Fruit fly (Drosophila melanogaster) whole organism, embryonic: ENCODE results near the gene Ppn.
A peak's percentile ranks its signal among the peaks of the same experiment; 100 is the strongest.

Experiments used
- CG10366 ChIP-seq: fragments of 200-800 bp; sonication (Bioruptor generic); IDR thresholded peaks from 2 replicates; pipeline ENCODE4 v1.3.6; 2022; ENCODE audit warnings: missing biosample characterization, missing genetic modification characterization
- CG11085 ChIP-seq: fragments of 200-800 bp; sonication (Bioruptor generic); IDR thresholded peaks from 2 replicates; pipeline ENCODE4 v1.3.6; 2022; ENCODE audit warnings: missing biosample characterization, missing genetic modification characterization
- CG11560 ChIP-seq: fragments of 200-800 bp; sonication (Bioruptor generic); IDR thresholded peaks from 3 replicates; pipeline ENCODE4 v1.3.6; 2022; ENCODE audit warnings: missing biosample characterization, missing genetic modification characterization
- CG11723 ChIP-seq: fragments of 200-800 bp; sonication (Bioruptor generic); optimal IDR thresholded peaks from 2 replicates; lab custom pipeline; 2017; ENCODE audit warnings: missing biosample characterization, mild to moderate bottlenecking, missing genetic modification characterization
- CG12155 ChIP-seq: fragments of 200-800 bp; sonication (Bioruptor generic); optimal IDR thresholded peaks from 3 replicates; lab custom pipeline; 2016; ENCODE audit warnings: missing biosample characterization, missing genetic modification characterization
- CG12769 ChIP-seq: fragments of 200-800 bp; sonication (Bioruptor generic); optimal IDR thresholded peaks from 2 replicates; lab custom pipeline; 2019; ENCODE audit warnings: missing biosample characterization, mild to moderate bottlenecking, missing genetic modification characterization, moderate library complexity
- CG14667 ChIP-seq: fragments of 200-800 bp; sonication (Bioruptor generic); IDR thresholded peaks from 2 replicates; pipeline ENCODE4 v1.3.6; 2022; ENCODE audit warnings: missing biosample characterization, missing genetic modification characterization
- CG14710 ChIP-seq: fragments of 200-800 bp; sonication (Bioruptor generic); optimal IDR thresholded peaks from 3 replicates; lab custom pipeline; 2019; ENCODE audit warnings: missing biosample characterization, mild to moderate bottlenecking, missing genetic modification characterization, moderate library complexity
- CG17328 ChIP-seq: fragments of 200-800 bp; sonication (Bioruptor generic); IDR thresholded peaks from 2 replicates; pipeline ENCODE4 v1.3.6; 2022; ENCODE audit warnings: missing biosample characterization, missing genetic modification characterization
- CG18599 ChIP-seq: fragments of 200-800 bp; sonication (Bioruptor generic); optimal IDR thresholded peaks from 3 replicates; lab custom pipeline; 2017; ENCODE audit warnings: missing biosample characterization, missing genetic modification characterization, mild to moderate bottlenecking, moderate library complexity, missing genetic modification reagents
- CG18764 ChIP-seq: fragments of 200-800 bp; sonication (Bioruptor generic); optimal IDR thresholded peaks from 3 replicates; lab custom pipeline; 2016; ENCODE audit warnings: missing biosample characterization, missing genetic modification characterization
- CG32532 ChIP-seq: fragments of 200-800 bp; sonication (Bioruptor generic); IDR thresholded peaks from 2 replicates; pipeline ENCODE4 v1.3.6; 2022; ENCODE audit warnings: missing biosample characterization, missing genetic modification characterization
- CG32767 ChIP-seq: fragments of 200-800 bp; sonication (Bioruptor generic); IDR thresholded peaks from 2 replicates; pipeline ENCODE4 v1.3.6; 2022; ENCODE audit warnings: missing biosample characterization, missing genetic modification characterization
- CG3407 ChIP-seq: fragments of 200-800 bp; sonication (Bioruptor generic); optimal IDR thresholded peaks from 2 replicates; lab custom pipeline; 2018; ENCODE audit warnings: missing biosample characterization, mild to moderate bottlenecking, missing genetic modification characterization
- CG34376 ChIP-seq: fragments of 200-800 bp; sonication (Bioruptor generic); optimal IDR thresholded peaks from 2 replicates; lab custom pipeline; 2018; ENCODE audit warnings: missing biosample characterization, mild to moderate bottlenecking, missing genetic modification characterization
- CG6813 ChIP-seq: fragments of 200-800 bp; sonication (Bioruptor generic); optimal IDR thresholded peaks from 2 replicates; lab custom pipeline; 2017; ENCODE audit warnings: missing biosample characterization, missing genetic modification characterization, mild to moderate bottlenecking, moderate library complexity, missing genetic modification reagents
- CG7786 ChIP-seq: fragments of 200-800 bp; sonication (Bioruptor generic); optimal IDR thresholded peaks from 2 replicates; lab custom pipeline; 2016; ENCODE audit warnings: missing biosample characterization, missing genetic modification characterization
- CG8290 ChIP-seq, 3 experiments: fragments of 200-800 bp; sonication (Bioruptor generic); optimal IDR thresholded peaks; 2 replicates each; lab custom pipeline; 2016 to 2019; ENCODE audit warnings: missing biosample characterization in 3 of 3, missing genetic modification characterization in 3 of 3, mild to moderate bottlenecking in 2 of 3, moderate library complexity in 1 of 3
- CHES-1-like ChIP-seq: fragments of 200-800 bp; sonication (Bioruptor generic); optimal IDR thresholded peaks from 2 replicates; lab custom pipeline; 2016; ENCODE audit warnings: missing biosample characterization, missing genetic modification characterization
- Dbx ChIP-seq: fragments of 200-800 bp; sonication (Bioruptor generic); IDR thresholded peaks from 3 replicates; pipeline ENCODE4 v1.3.6; 2022; ENCODE audit warnings: missing biosample characterization, missing genetic modification characterization
- Dp ChIP-seq: fragments of 200-800 bp; sonication (Bioruptor generic); optimal IDR thresholded peaks from 2 replicates; lab custom pipeline; 2018; ENCODE audit warnings: missing biosample characterization, mild to moderate bottlenecking, missing genetic modification characterization, moderate library complexity
- E2f1 ChIP-seq: fragments of 200-800 bp; sonication (Bioruptor generic); IDR thresholded peaks from 2 replicates; pipeline ENCODE4 v1.3.6; 2022; ENCODE audit warnings: missing biosample characterization, missing genetic modification characterization
- E2f2 ChIP-seq: fragments of 200-800 bp; sonication (Bioruptor generic); IDR thresholded peaks from 2 replicates; pipeline ENCODE4 v1.3.6; 2022; ENCODE audit warnings: missing biosample characterization, missing genetic modification characterization
- H15 ChIP-seq: fragments of 200-800 bp; sonication (Bioruptor generic); IDR thresholded peaks from 3 replicates; pipeline ENCODE4 v1.3.6; 2022; ENCODE audit warnings: missing biosample characterization, missing genetic modification characterization
- HmgZ ChIP-seq: fragments of 200-800 bp; sonication (Bioruptor generic); optimal IDR thresholded peaks from 2 replicates; lab custom pipeline; 2018; ENCODE audit warnings: missing biosample characterization, mild to moderate bottlenecking, missing genetic modification characterization
- Hr39 ChIP-seq: fragments of >200 bp; optimal IDR thresholded peaks from 2 replicates; lab custom pipeline; 2017
- Med ChIP-seq: fragments of 200-800 bp; sonication (Bioruptor generic); peaks from one replicate; lab custom pipeline; 2016; ENCODE audit warnings: missing biosample characterization, missing genetic modification characterization, mild to moderate bottlenecking, inconsistent platforms, moderate library complexity
- NFAT ChIP-seq: fragments of 200-800 bp; sonication (Bioruptor generic); IDR thresholded peaks from 2 replicates; pipeline ENCODE4 v1.3.6; 2022; ENCODE audit warnings: missing biosample characterization, missing genetic modification characterization
- Oaz ChIP-seq: fragments of 200-800 bp; sonication (Bioruptor generic); IDR thresholded peaks from 2 replicates; pipeline ENCODE4 v1.3.6; 2022; ENCODE audit warnings: missing biosample characterization, missing genetic modification characterization
- Poxn ChIP-seq: fragments of 200-800 bp; sonication (Bioruptor generic); IDR thresholded peaks from 2 replicates; pipeline ENCODE4 v1.3.6; 2022; ENCODE audit warnings: missing biosample characterization, missing genetic modification characterization
- Spps ChIP-seq: fragments of 200-800 bp; sonication (Bioruptor generic); optimal IDR thresholded peaks from 2 replicates; lab custom pipeline; 2018; ENCODE audit warnings: missing biosample characterization, mild to moderate bottlenecking, missing genetic modification characterization
- Ssrp ChIP-seq: fragments of 200-800 bp; sonication (Bioruptor generic); optimal IDR thresholded peaks from 2 replicates; lab custom pipeline; 2018; ENCODE audit warnings: missing biosample characterization, mild to moderate bottlenecking, missing genetic modification characterization, moderate library complexity
- bcd ChIP-seq: fragments of 200-800 bp; sonication (Bioruptor generic); optimal IDR thresholded peaks from 2 replicates; lab custom pipeline; 2017; ENCODE audit warnings: missing biosample characterization, mild to moderate bottlenecking, missing genetic modification characterization
- ci ChIP-seq: fragments of 200-800 bp; sonication (Bioruptor generic); IDR thresholded peaks from 3 replicates; pipeline ENCODE4 v1.3.6; 2022; ENCODE audit warnings: missing biosample characterization, missing genetic modification characterization
- dan ChIP-seq: fragments of 200-800 bp; sonication (Bioruptor generic); IDR thresholded peaks from 2 replicates; pipeline ENCODE4 v1.3.6; 2022; ENCODE audit warnings: missing biosample characterization, missing genetic modification characterization
- dmrt99B ChIP-seq: fragments of 200-800 bp; sonication (Bioruptor generic); optimal IDR thresholded peaks from 2 replicates; lab custom pipeline; 2018; ENCODE audit warnings: missing biosample characterization, mild to moderate bottlenecking, missing genetic modification characterization, moderate library complexity
- fd3F ChIP-seq: fragments of 200-800 bp; sonication (Bioruptor generic); optimal IDR thresholded peaks from 2 replicates; lab custom pipeline; 2018; ENCODE audit warnings: missing biosample characterization, mild to moderate bottlenecking, missing genetic modification characterization, moderate library complexity
- grau ChIP-seq: fragments of 200-800 bp; optimal IDR thresholded peaks from 3 replicates; lab custom pipeline; 2019; ENCODE audit warnings: missing biosample characterization, mild to moderate bottlenecking, missing genetic modification characterization, moderate library complexity
- hbn ChIP-seq: fragments of 200-800 bp; sonication (Bioruptor generic); IDR thresholded peaks from 2 replicates; pipeline ENCODE4 v1.3.6; 2022; ENCODE audit warnings: missing biosample characterization, missing genetic modification characterization; ENCODE audit not compliant: partially characterized antibody
- hth ChIP-seq: fragments of >200 bp; optimal IDR thresholded peaks from 2 replicates; lab custom pipeline; 2017; ENCODE audit warnings: inconsistent platforms
- lmd ChIP-seq: fragments of 200-800 bp; sonication (Bioruptor generic); IDR thresholded peaks from 2 replicates; pipeline ENCODE4 v1.3.6; 2022; ENCODE audit warnings: missing biosample characterization, missing genetic modification characterization
- lola ChIP-seq, 3 experiments: fragments of >200 bp in 2 of 3; fragments of 200-800 bp in 1 of 3; sonication (Bioruptor generic) in 1 of 3; optimal IDR thresholded peaks; 2 replicates each; lab custom pipeline; 2017 to 2019; ENCODE audit warnings: missing biosample characterization in 3 of 3, missing genetic modification characterization in 3 of 3, mild to moderate bottlenecking in 1 of 3, moderate library complexity in 1 of 3
- pfk ChIP-seq: fragments of 200-800 bp; sonication (Bioruptor generic); optimal IDR thresholded peaks from 2 replicates; lab custom pipeline; 2018; ENCODE audit warnings: missing biosample characterization, mild to moderate bottlenecking, missing genetic modification characterization, moderate library complexity
- row ChIP-seq: fragments of 200-800 bp; sonication (Bioruptor generic); IDR thresholded peaks from 3 replicates; pipeline ENCODE4 v1.3.6; 2022; ENCODE audit warnings: missing biosample characterization, missing genetic modification characterization
- sd ChIP-seq: fragments of 200-800 bp; sonication (Bioruptor generic); optimal IDR thresholded peaks from 3 replicates; lab custom pipeline; 2018; ENCODE audit warnings: missing biosample characterization, mild to moderate bottlenecking, missing genetic modification characterization, moderate library complexity
- slou ChIP-seq: fragments of 200-800 bp; sonication (Bioruptor generic); optimal IDR thresholded peaks from 3 replicates; lab custom pipeline; 2016; ENCODE audit warnings: missing biosample characterization, missing genetic modification characterization
- slp2 ChIP-seq: fragments of 200-800 bp; sonication (Bioruptor generic); optimal IDR thresholded peaks from 2 replicates; lab custom pipeline; 2016; ENCODE audit warnings: missing biosample characterization, missing genetic modification characterization
- sqz ChIP-seq: fragments of 200-800 bp; sonication (Bioruptor generic); optimal IDR thresholded peaks from 3 replicates; lab custom pipeline; 2018; ENCODE audit warnings: missing biosample characterization, mild to moderate bottlenecking, missing genetic modification characterization
- usp ChIP-seq: fragments of >200 bp; optimal IDR thresholded peaks from 2 replicates; lab custom pipeline; 2017; ENCODE audit warnings: missing biosample characterization, missing genetic modification characterization
- wdn ChIP-seq: fragments of 200-800 bp; sonication (Bioruptor generic); IDR thresholded peaks from 2 replicates; pipeline ENCODE4 v1.3.6; 2022; ENCODE audit warnings: missing biosample characterization, missing genetic modification characterization
- wor ChIP-seq: fragments of 200-800 bp; sonication (Bioruptor generic); IDR thresholded peaks from 2 replicates; pipeline ENCODE4 v1.3.6; 2022; ENCODE audit warnings: missing biosample characterization, missing genetic modification characterization
- zen ChIP-seq: fragments of 200-800 bp; sonication (Bioruptor generic); optimal IDR thresholded peaks from 3 replicates; lab custom pipeline; 2018; ENCODE audit warnings: missing biosample characterization, mild to moderate bottlenecking, missing genetic modification characterization, moderate library complexity

The Ppn gene

dm6 chr3R:28552249-28552648, 12.1 kb upstream of the Ppn start (continued):
- TF ChIP-seq pfk (GFP tag; lab: Kevin White, UChicago) (no peak), lmd (no peak; the same call in 1 of the 2 replicates), CG18599 (GFP tag; lab: Kevin White, UChicago) (peak; percentile 33), CG14667 (GFP tag; lab: Robert Waterston, UW) (no peak), Poxn (no peak), CG12769 (tag; lab: Kevin White, UChicago) (no peak), ci (peak; percentile 50; the same call in 1 of the 3 replicates), H15 (GFP tag; lab: Robert Waterston, UW) (no peak), CG3407 (peak; percentile 35), Hr39 (lab: Kevin White, UChicago) (no peak), CG32532 (GFP tag; lab: Robert Waterston, UW) (no peak), Oaz (GFP tag; lab: Robert Waterston, UW) (no peak), NFAT (GFP tag; lab: Robert Waterston, UW) (no peak), CHES-1-like (GFP tag; lab: Kevin White, UChicago) (no peak), wdn (GFP tag; lab: Robert Waterston, UW) (no peak), sqz (GFP tag; lab: Kevin White, UChicago) (no peak), usp (GFP tag; lab: Kevin White, UChicago) (no peak), CG11723 (GFP tag; lab: Kevin White, UChicago) (no peak), CG34376 (GFP tag; lab: Kevin White, UChicago) (no peak), Ssrp (tag; lab: Kevin White, UChicago) (no peak), Dp (GFP tag; lab: Kevin White, UChicago) (no peak), CG11560 (no peak), CG10366 (GFP tag; lab: Robert Waterston, UW) (no peak), dan (GFP tag; lab: Robert Waterston, UW) (no peak), Dbx (no peak), HmgZ (tag; lab: Kevin White, UChicago) (no peak), row (GFP tag; lab: Robert Waterston, UW) (no peak), Spps (tag; lab: Kevin White, UChicago) (no peak), bcd (GFP tag; lab: Kevin White, UChicago) (peak; percentile 6), CG11085 (GFP tag; lab: Robert Waterston, UW) (no peak), CG14710 (peak; percentile 8), wor (GFP tag; lab: Robert Waterston, UW) (no peak), CG12155 (no peak), slp2 (GFP tag; lab: Kevin White, UChicago) (no peak), sd (tag; lab: Kevin White, UChicago) (no peak), zen (tag; lab: Kevin White, UChicago) (no peak), fd3F (GFP tag; lab: Kevin White, UChicago) (no peak), hbn (GFP tag; lab: Robert Waterston, UW) (no peak), CG7786 (GFP tag; lab: Kevin White, UChicago) (no peak), lola (GFP tag; optimal IDR thresholded peaks at IDR 0.05; lab: Kevin White, UChicago) (peak in 1 of 3 experiments; percentile 2), CG6813 (GFP tag; lab: Kevin White, UChicago) (peak; percentile 44), CG17328 (GFP tag; lab: Robert Waterston, UW) (0 out of 2 replicates have a peak, but pooled peaks have one; percentile 25), hth (lab: Kevin White, UChicago) (no peak), CG18764 (GFP tag; lab: Kevin White, UChicago) (peak; percentile 25), CG32767 (no peak), Med (GFP tag; lab: Kevin White, UChicago) (peak; percentile 79), CG8290 (GFP tag; optimal IDR thresholded peaks at IDR 0.05; lab: Kevin White, UChicago) (no peak), CG8290 (tag; optimal IDR thresholded peaks at IDR 0.05; lab: Kevin White, UChicago) (peak in 1 of 2 experiments; percentile 9), E2f2 (GFP tag; lab: Robert Waterston, UW) (no peak), E2f1 (GFP tag; lab: Robert Waterston, UW) (no peak), dmrt99B (tag; lab: Kevin White, UChicago) (no peak), grau (tag; lab: Kevin White, UChicago) (no peak), slou (GFP tag; lab: Kevin White, UChicago) (no peak)
